Fruit fly (Drosophila melanogaster) whole organism, embryonic: ENCODE data around the gene CG31019.
A peak's percentile ranks its signal among the peaks of the same experiment; 100 is the strongest.

Source experiments
- Adf1 ChIP-seq: fragments of 200-800 bp; sonication (Bioruptor generic); IDR thresholded peaks from 2 replicates; pipeline ENCODE4 v1.3.6; 2022; ENCODE audit warnings: missing biosample characterization, missing genetic modification characterization
- CG10321 ChIP-seq: fragments of 200-800 bp; sonication (Bioruptor generic); IDR thresholded peaks from 2 replicates; pipeline ENCODE4 v1.3.6; 2022; ENCODE audit warnings: missing biosample characterization, missing genetic modification characterization
- CG15011 ChIP-seq: fragments of 200-800 bp; sonication (Bioruptor generic); optimal IDR thresholded peaks from 3 replicates; lab custom pipeline; 2018; ENCODE audit warnings: missing biosample characterization, mild to moderate bottlenecking, missing genetic modification characterization
- CG1832 ChIP-seq: fragments of 200-800 bp; sonication (Bioruptor generic); optimal IDR thresholded peaks from 2 replicates; lab custom pipeline; 2017; ENCODE audit warnings: missing biosample characterization, mild to moderate bottlenecking, missing genetic modification characterization, inconsistent platforms
- CG3838 ChIP-seq: fragments of 200-800 bp; sonication (Bioruptor generic); optimal IDR thresholded peaks from 3 replicates; lab custom pipeline; 2016; ENCODE audit warnings: missing biosample characterization, missing genetic modification characterization
- CG3995 ChIP-seq: fragments of 200-800 bp; sonication (Bioruptor generic); optimal IDR thresholded peaks from 3 replicates; lab custom pipeline; 2016; ENCODE audit warnings: missing biosample characterization, missing genetic modification characterization
- CG4282 ChIP-seq: fragments of 200-800 bp; sonication (Bioruptor generic); optimal IDR thresholded peaks from 2 replicates; lab custom pipeline; 2016; ENCODE audit warnings: missing biosample characterization, missing genetic modification characterization
- CG6654 ChIP-seq: fragments of 200-800 bp; sonication (Bioruptor generic); optimal IDR thresholded peaks from 2 replicates; lab custom pipeline; 2017; ENCODE audit warnings: missing biosample characterization, mild to moderate bottlenecking, missing genetic modification characterization
- CG6791 ChIP-seq: fragments of 200-800 bp; sonication (Bioruptor generic); IDR thresholded peaks from 3 replicates; pipeline ENCODE4 v1.3.6; 2022; ENCODE audit warnings: missing biosample characterization, missing genetic modification characterization; ENCODE audit not compliant: partially characterized antibody
- CG7987 ChIP-seq: fragments of 200-800 bp; sonication (Bioruptor generic); optimal IDR thresholded peaks from 2 replicates; lab custom pipeline; 2018; ENCODE audit warnings: missing biosample characterization, mild to moderate bottlenecking, missing genetic modification characterization, moderate library complexity
- CG9437 ChIP-seq: fragments of 200-800 bp; sonication (Bioruptor generic); optimal IDR thresholded peaks from 2 replicates; lab custom pipeline; 2018; ENCODE audit warnings: missing biosample characterization, mild to moderate bottlenecking, missing genetic modification characterization
- CG9817 ChIP-seq: fragments of 200-800 bp; sonication (Bioruptor generic); optimal IDR thresholded peaks from 2 replicates; lab custom pipeline; 2018; ENCODE audit warnings: missing biosample characterization, mild to moderate bottlenecking, missing genetic modification characterization, moderate library complexity
- Deaf1 ChIP-seq: fragments of 200-800 bp; optimal IDR thresholded peaks from 3 replicates; lab custom pipeline; 2019; ENCODE audit warnings: missing biosample characterization, mild to moderate bottlenecking, missing genetic modification characterization, moderate library complexity
- Eip74EF ChIP-seq, 2 experiments: fragments of 200-800 bp in 1 of 2; fragments of >200 bp in 1 of 2; sonication (Bioruptor generic) in 1 of 2; optimal IDR thresholded peaks; 2 replicates each; lab custom pipeline; 2017 to 2019; ENCODE audit warnings: missing biosample characterization in 2 of 2, missing genetic modification characterization in 2 of 2, mild to moderate bottlenecking in 1 of 2, moderate library complexity in 1 of 2
- Elba2 ChIP-seq: fragments of 200-800 bp; sonication (Bioruptor generic); optimal IDR thresholded peaks from 3 replicates; lab custom pipeline; 2016; ENCODE audit warnings: missing biosample characterization, missing genetic modification characterization
- Lim3 ChIP-seq: fragments of 200-800 bp; sonication (Bioruptor generic); IDR thresholded peaks from 2 replicates; pipeline ENCODE4 v1.3.6; 2022; ENCODE audit warnings: missing biosample characterization, missing genetic modification characterization
- Nf-YA ChIP-seq: fragments of 200-800 bp; sonication (Bioruptor generic); IDR thresholded peaks from 2 replicates; pipeline ENCODE4 v1.3.6; 2022; ENCODE audit warnings: missing biosample characterization, missing genetic modification characterization
- Nf-YB ChIP-seq: fragments of 200-800 bp; sonication (Bioruptor generic); optimal IDR thresholded peaks from 3 replicates; lab custom pipeline; 2019; ENCODE audit warnings: missing biosample characterization, mild to moderate bottlenecking, missing genetic modification characterization, moderate library complexity
- Nf-YC ChIP-seq: fragments of 200-800 bp; optimal IDR thresholded peaks from 3 replicates; lab custom pipeline; 2019; ENCODE audit warnings: missing biosample characterization, mild to moderate bottlenecking, missing genetic modification characterization, moderate library complexity
- Trl ChIP-seq, 3 experiments: fragments of >200 bp in 2 of 3; fragments of 200-800 bp in 1 of 3; sonication (Bioruptor generic) in 1 of 3; optimal IDR thresholded peaks; 2 replicates in 1 of 3; 3 replicates in 2 of 3; lab custom pipeline; 2016 to 2017; ENCODE audit warnings: missing biosample characterization in 1 of 3, missing genetic modification characterization in 1 of 3
- abd-A ChIP-seq: fragments of 200-800 bp; sonication (Bioruptor generic); optimal IDR thresholded peaks from 3 replicates; lab custom pipeline; 2019; ENCODE audit warnings: missing biosample characterization, mild to moderate bottlenecking, missing genetic modification characterization, moderate library complexity
- ara ChIP-seq: fragments of 200-800 bp; sonication (Bioruptor generic); IDR thresholded peaks from 2 replicates; pipeline ENCODE4 v1.3.6; 2022; ENCODE audit warnings: missing biosample characterization, missing genetic modification characterization
- bcd ChIP-seq: fragments of 200-800 bp; sonication (Bioruptor generic); optimal IDR thresholded peaks from 2 replicates; lab custom pipeline; 2017; ENCODE audit warnings: missing biosample characterization, mild to moderate bottlenecking, missing genetic modification characterization
- cas ChIP-seq: fragments of 200-800 bp; sonication (Bioruptor generic); IDR thresholded peaks from 2 replicates; pipeline ENCODE4 v1.3.6; 2022; ENCODE audit warnings: missing biosample characterization, missing genetic modification characterization
- cg ChIP-seq: fragments of 200-800 bp; sonication (Bioruptor generic); optimal IDR thresholded peaks from 3 replicates; lab custom pipeline; 2019; ENCODE audit warnings: missing biosample characterization, mild to moderate bottlenecking, missing genetic modification characterization, moderate library complexity
- corto ChIP-seq: fragments of 200-800 bp; sonication (Bioruptor generic); optimal IDR thresholded peaks from 2 replicates; lab custom pipeline; 2016; ENCODE audit warnings: missing biosample characterization, mild to moderate bottlenecking, missing genetic modification characterization, moderate library complexity
- crol ChIP-seq: fragments of 200-800 bp; sonication (Bioruptor generic); IDR thresholded peaks from 2 replicates; pipeline ENCODE4 v1.3.6; 2022; ENCODE audit warnings: missing biosample characterization, missing genetic modification characterization
- dpn ChIP-seq, 2 experiments: fragments of 200-800 bp; sonication (Bioruptor generic); optimal IDR thresholded peaks; 3 replicates each; lab custom pipeline; 2016; ENCODE audit warnings: missing biosample characterization in 2 of 2, missing genetic modification characterization in 2 of 2
- dysf ChIP-seq: fragments of 200-800 bp; sonication (Bioruptor generic); IDR thresholded peaks from 3 replicates; pipeline ENCODE4 v1.3.6; 2022; ENCODE audit warnings: missing biosample characterization, missing genetic modification characterization
- ewg ChIP-seq: fragments of 200-800 bp; sonication (Bioruptor generic); optimal IDR thresholded peaks from 3 replicates; lab custom pipeline; 2017; ENCODE audit warnings: mild to moderate bottlenecking, missing biosample characterization, missing genetic modification reagents, missing genetic modification characterization
- gt ChIP-seq: fragments of 200-800 bp; sonication (Bioruptor generic); IDR thresholded peaks from 2 replicates; pipeline ENCODE4 v1.3.6; 2022; ENCODE audit warnings: missing biosample characterization, missing genetic modification characterization
- her ChIP-seq: fragments of 200-800 bp; sonication (Bioruptor generic); optimal IDR thresholded peaks from 2 replicates; lab custom pipeline; 2016; ENCODE audit warnings: missing biosample characterization, missing genetic modification characterization
- pb ChIP-seq: fragments of 200-800 bp; sonication (Bioruptor generic); optimal IDR thresholded peaks from 3 replicates; lab custom pipeline; 2016; ENCODE audit warnings: missing biosample characterization, missing genetic modification characterization
- sr ChIP-seq: fragments of 200-800 bp; sonication (Bioruptor generic); IDR thresholded peaks from 3 replicates; pipeline ENCODE4 v1.3.6; 2022; ENCODE audit warnings: missing biosample characterization, missing genetic modification characterization
- vnd ChIP-seq: fragments of 200-800 bp; sonication (Bioruptor generic); IDR thresholded peaks from 3 replicates; pipeline ENCODE4 v1.3.6; 2022; ENCODE audit warnings: missing biosample characterization, missing genetic modification characterization; ENCODE audit not compliant: partially characterized antibody

Gene CG31019

dm6 chr3R:30616098-30616857 is 19.5 kb downstream of the CG31019 start:
- no peak for TF ChIP-seq corto
- TF ChIP-seq cg (GFP tag; lab: Kevin White, UChicago): peak; percentile 72
- peak; percentile 95 for TF ChIP-seq Nf-YB (GFP tag; lab: Kevin White, UChicago)
- TF ChIP-seq Nf-YA (GFP tag; lab: Robert Waterston, UW): 0 out of 2 replicates have a peak, but pooled peaks have one; percentile 17
- peak; percentile 27 for TF ChIP-seq CG9437 (GFP tag; lab: Kevin White, UChicago)
- TF ChIP-seq Nf-YC: peak; percentile 97
- TF ChIP-seq ewg: peak; percentile 56
- TF ChIP-seq Trl (optimal IDR thresholded peaks at IDR 0.05; lab: Kevin White, UChicago): peak; percentile 8 to 24
- TF ChIP-seq Trl (GFP tag; optimal IDR thresholded peaks at IDR 0.05; lab: Kevin White, UChicago): no peak
- TF ChIP-seq CG7987: no peak
- 0 out of 3 replicates have a peak, but pooled peaks have one; percentile 12 for TF ChIP-seq CG6791 (GFP tag; lab: Robert Waterston, UW)
- TF ChIP-seq sr (GFP tag; lab: Robert Waterston, UW): peak; percentile 78; the same call in 2 of the 3 replicates
- TF ChIP-seq CG1832 (GFP tag; lab: Kevin White, UChicago): peak; percentile 32
- TF ChIP-seq crol: peak; percentile 66
- no peak for TF ChIP-seq vnd
- peak; percentile 79 for TF ChIP-seq Deaf1 (tag; lab: Kevin White, UChicago)
- TF ChIP-seq Lim3: no peak
- TF ChIP-seq Adf1 (GFP tag; lab: Robert Waterston, UW): peak; percentile 74
- peak; percentile 66 for TF ChIP-seq CG10321 (GFP tag; lab: Robert Waterston, UW)
- peak; percentile 10 for TF ChIP-seq abd-A (tag; lab: Kevin White, UChicago)
- TF ChIP-seq CG3838 (GFP tag; lab: Kevin White, UChicago): no peak

DNA sequence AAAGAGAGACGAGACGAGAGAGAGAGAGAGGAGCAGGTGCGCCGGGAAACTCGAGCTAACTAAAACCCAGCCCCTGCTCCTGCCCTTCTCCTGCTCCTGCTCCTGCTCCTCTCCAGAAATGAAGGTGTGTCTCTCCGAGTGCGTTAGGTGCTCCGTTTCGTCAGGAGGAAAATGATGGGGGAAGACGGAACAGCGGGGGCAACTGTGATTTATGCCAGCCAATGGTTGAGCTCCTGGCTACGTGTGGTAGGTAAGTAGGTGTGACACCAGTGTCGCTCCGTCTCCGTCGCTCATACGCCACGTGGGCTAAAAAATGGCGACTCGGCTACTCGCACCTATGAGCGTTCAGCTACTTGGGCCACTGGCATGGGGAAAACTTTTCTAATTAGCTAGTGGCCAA is 20.7 kb downstream of the CG31019 start:
- TF ChIP-seq Nf-YC (peak; percentile 89), Trl (optimal IDR thresholded peaks at IDR 0.05; lab: Kevin White, UChicago) (peak in 1 of 2 experiments; percentile 56), Trl (GFP tag; optimal IDR thresholded peaks at IDR 0.05; lab: Kevin White, UChicago) (no peak), CG15011 (GFP tag; lab: Kevin White, UChicago) (no peak), Nf-YB (GFP tag; lab: Kevin White, UChicago) (peak; percentile 83), CG10321 (GFP tag; lab: Robert Waterston, UW) (0 out of 2 replicates have a peak, but pooled peaks have one; percentile 22), Deaf1 (tag; lab: Kevin White, UChicago) (peak; percentile 15), ara (GFP tag; lab: Robert Waterston, UW) (no peak), cas (GFP tag; lab: Robert Waterston, UW) (no peak)
- TF ChIP-seq, all 482 proteins: peak for 5

DNA sequence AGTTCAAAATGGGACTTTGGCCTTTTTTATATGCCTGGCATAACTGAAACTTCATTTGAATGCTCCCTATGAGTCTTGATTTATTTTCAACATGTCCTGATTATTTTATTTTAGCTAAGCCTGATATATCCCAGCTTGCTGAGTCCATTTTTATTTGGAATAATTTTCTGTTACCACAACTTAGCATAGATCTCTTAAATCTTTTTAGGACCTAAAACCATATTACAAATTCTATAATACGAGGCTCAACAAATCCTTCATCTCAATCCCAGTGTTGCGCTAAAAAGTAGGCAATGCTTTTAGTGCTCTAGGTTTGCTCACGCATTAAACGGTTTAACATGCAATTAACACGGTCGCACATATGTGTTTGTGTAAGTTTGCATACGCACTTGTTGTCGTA is 25.0 kb downstream of the CG31019 start, which contains the start of gene CG44954:
CG44954 (minus strand) TSS at position 101 of the 400 bp plus-strand sequence.
- TF ChIP-seq gt (GFP tag; lab: Robert Waterston, UW) (no peak), Eip74EF (GFP tag; optimal IDR thresholded peaks at IDR 0.05; lab: Kevin White, UChicago) (no peak), bcd (no peak), CG4282 (no peak), CG3995 (no peak), CG9817 (tag; lab: Kevin White, UChicago) (no peak), dpn (GFP tag; optimal IDR thresholded peaks at IDR 0.05; lab: Kevin White, UChicago) (no peak), Elba2 (GFP tag; lab: Kevin White, UChicago) (no peak), pb (GFP tag; lab: Kevin White, UChicago) (no peak), her (GFP tag; lab: Kevin White, UChicago) (no peak), dysf (GFP tag; lab: Robert Waterston, UW) (no peak), CG6654 (GFP tag; lab: Kevin White, UChicago) (no peak)
